Fruit fly (Drosophila melanogaster) whole organism, embryonic: Measurements from ENCODE around the gene CG10300.

Experiments used
- Adf1 ChIP-seq: fragments of 200-800 bp; sonication (Bioruptor generic); IDR thresholded peaks from 2 replicates; pipeline ENCODE4 v1.3.6; 2022; ENCODE audit warnings: missing biosample characterization, missing genetic modification characterization
- Antp ChIP-seq: fragments of 200-800 bp; sonication (Bioruptor generic); optimal IDR thresholded peaks from 3 replicates; lab custom pipeline; 2016; ENCODE audit warnings: missing biosample characterization, missing genetic modification characterization
- Asciz ChIP-seq: fragments of 200-800 bp; sonication (Bioruptor generic); optimal IDR thresholded peaks from 2 replicates; lab custom pipeline; 2017; ENCODE audit warnings: missing biosample characterization, mild to moderate bottlenecking, missing genetic modification characterization, missing genetic modification reagents
- B-H2 ChIP-seq: fragments of 200-800 bp; sonication (Bioruptor generic); optimal IDR thresholded peaks from 2 replicates; lab custom pipeline; 2018; ENCODE audit warnings: missing biosample characterization, mild to moderate bottlenecking, missing genetic modification characterization
- Bteb2 ChIP-seq: fragments of 200-800 bp; sonication (Bioruptor generic); optimal IDR thresholded peaks from 2 replicates; lab custom pipeline; 2016; ENCODE audit warnings: missing biosample characterization, missing genetic modification characterization
- CG10654 ChIP-seq: fragments of 200-800 bp; sonication (Bioruptor generic); optimal IDR thresholded peaks from 2 replicates; lab custom pipeline; 2016; ENCODE audit warnings: missing biosample characterization, missing genetic modification characterization
- CG11085 ChIP-seq: fragments of 200-800 bp; sonication (Bioruptor generic); IDR thresholded peaks from 2 replicates; pipeline ENCODE4 v1.3.6; 2022; ENCODE audit warnings: missing biosample characterization, missing genetic modification characterization
- CG13424 ChIP-seq: fragments of 200-800 bp; sonication (Bioruptor generic); optimal IDR thresholded peaks from 2 replicates; lab custom pipeline; 2019; ENCODE audit warnings: missing biosample characterization, mild to moderate bottlenecking, missing genetic modification characterization, moderate library complexity
- CG13775 ChIP-seq: fragments of 200-800 bp; sonication (Bioruptor generic); optimal IDR thresholded peaks from 3 replicates; lab custom pipeline; 2017; ENCODE audit warnings: missing biosample characterization, mild to moderate bottlenecking, missing genetic modification characterization
- CG14667 ChIP-seq: fragments of 200-800 bp; sonication (Bioruptor generic); IDR thresholded peaks from 2 replicates; pipeline ENCODE4 v1.3.6; 2022; ENCODE audit warnings: missing biosample characterization, missing genetic modification characterization
- CG15696 ChIP-seq: fragments of 200-800 bp; sonication (Bioruptor generic); optimal IDR thresholded peaks from 2 replicates; lab custom pipeline; 2019; ENCODE audit warnings: missing biosample characterization, mild to moderate bottlenecking, missing genetic modification characterization, moderate library complexity
- CG16813 ChIP-seq: fragments of 200-800 bp; sonication (Bioruptor generic); IDR thresholded peaks from 3 replicates; pipeline ENCODE4 v1.3.6; 2022; ENCODE audit warnings: missing biosample characterization, missing genetic modification characterization; ENCODE audit not compliant: partially characterized antibody
- CG18011 ChIP-seq: fragments of 200-800 bp; sonication (Bioruptor generic); optimal IDR thresholded peaks from 2 replicates; lab custom pipeline; 2017; ENCODE audit warnings: missing biosample characterization, missing genetic modification characterization, mild to moderate bottlenecking, moderate library complexity, missing genotype
- CG2120 ChIP-seq: fragments of 200-800 bp; sonication (Bioruptor generic); optimal IDR thresholded peaks from 3 replicates; lab custom pipeline; 2016; ENCODE audit warnings: missing biosample characterization, missing genetic modification characterization
- CG30403 ChIP-seq: fragments of 200-800 bp; sonication (Bioruptor generic); optimal IDR thresholded peaks from 3 replicates; lab custom pipeline; 2016; ENCODE audit warnings: missing biosample characterization, missing genetic modification characterization
- CG32532 ChIP-seq: fragments of 200-800 bp; sonication (Bioruptor generic); IDR thresholded peaks from 2 replicates; pipeline ENCODE4 v1.3.6; 2022; ENCODE audit warnings: missing biosample characterization, missing genetic modification characterization
- CG32772 ChIP-seq: fragments of 200-800 bp; sonication (Bioruptor generic); IDR thresholded peaks from 2 replicates; pipeline ENCODE4 v1.3.6; 2022; ENCODE audit warnings: missing biosample characterization, missing genetic modification characterization
- CG33213 ChIP-seq: fragments of 200-800 bp; sonication (Bioruptor generic); optimal IDR thresholded peaks from 3 replicates; lab custom pipeline; 2016; ENCODE audit warnings: missing biosample characterization, missing genetic modification characterization
- CG4404 ChIP-seq: fragments of 200-800 bp; sonication (Bioruptor generic); IDR thresholded peaks from 2 replicates; pipeline ENCODE4 v1.3.6; 2022; ENCODE audit warnings: missing biosample characterization, missing genetic modification characterization
- CG6689 ChIP-seq: fragments of 200-800 bp; sonication (Bioruptor generic); IDR thresholded peaks from 2 replicates; pipeline ENCODE4 v1.3.6; 2022; ENCODE audit warnings: missing biosample characterization, missing genetic modification characterization
- CTCF ChIP-seq: fragments of 200-800 bp; sonication (Bioruptor generic); optimal IDR thresholded peaks from 2 replicates; lab custom pipeline; 2017; ENCODE audit warnings: missing biosample characterization, mild to moderate bottlenecking, missing genetic modification characterization, moderate library complexity
- Dfd ChIP-seq, 2 experiments: fragments of >200 bp; optimal IDR thresholded peaks; 2 replicates each; lab custom pipeline; 2017; ENCODE audit warnings: missing biosample characterization in 2 of 2, missing genetic modification characterization in 2 of 2
- Fer1 ChIP-seq: fragments of 200-800 bp; sonication (Bioruptor generic); optimal IDR thresholded peaks from 2 replicates; lab custom pipeline; 2017; ENCODE audit warnings: missing biosample characterization, mild to moderate bottlenecking, missing genetic modification characterization
- HmgZ ChIP-seq: fragments of 200-800 bp; sonication (Bioruptor generic); optimal IDR thresholded peaks from 2 replicates; lab custom pipeline; 2018; ENCODE audit warnings: missing biosample characterization, mild to moderate bottlenecking, missing genetic modification characterization
- MTF-1 ChIP-seq: fragments of 200-800 bp; sonication (Bioruptor generic); optimal IDR thresholded peaks from 2 replicates; lab custom pipeline; 2018; ENCODE audit warnings: missing biosample characterization, mild to moderate bottlenecking, missing genetic modification characterization, borderline replicate concordance
- Med ChIP-seq: fragments of 200-800 bp; sonication (Bioruptor generic); peaks from one replicate; lab custom pipeline; 2016; ENCODE audit warnings: missing biosample characterization, missing genetic modification characterization, mild to moderate bottlenecking, inconsistent platforms, moderate library complexity
- Oli ChIP-seq: fragments of 200-800 bp; sonication (Bioruptor generic); optimal IDR thresholded peaks from 2 replicates; lab custom pipeline; 2018; ENCODE audit warnings: missing biosample characterization, mild to moderate bottlenecking, missing genetic modification characterization, moderate library complexity
- Pdp1 ChIP-seq, 2 experiments: fragments of 200-800 bp; sonication (Bioruptor generic); optimal IDR thresholded peaks; 3 replicates each; lab custom pipeline; 2016; ENCODE audit warnings: missing biosample characterization in 2 of 2, missing genetic modification characterization in 2 of 2, mild to moderate bottlenecking in 1 of 2, moderate library complexity in 1 of 2
- Vsx1 ChIP-seq: fragments of 200-800 bp; sonication (Bioruptor generic); optimal IDR thresholded peaks from 2 replicates; lab custom pipeline; 2017; ENCODE audit warnings: missing biosample characterization, mild to moderate bottlenecking, missing genetic modification characterization, missing genetic modification reagents
- ara ChIP-seq: fragments of 200-800 bp; sonication (Bioruptor generic); IDR thresholded peaks from 2 replicates; pipeline ENCODE4 v1.3.6; 2022; ENCODE audit warnings: missing biosample characterization, missing genetic modification characterization
- ato ChIP-seq: fragments of 200-800 bp; sonication (Bioruptor generic); IDR thresholded peaks from 2 replicates; pipeline ENCODE4 v1.3.6; 2022; ENCODE audit warnings: missing biosample characterization, missing genetic modification characterization; ENCODE audit not compliant: partially characterized antibody
- da ChIP-seq: fragments of 200-800 bp; sonication (Bioruptor generic); optimal IDR thresholded peaks from 2 replicates; lab custom pipeline; 2016; ENCODE audit warnings: missing biosample characterization, missing genetic modification characterization
- ewg ChIP-seq: fragments of 200-800 bp; sonication (Bioruptor generic); optimal IDR thresholded peaks from 3 replicates; lab custom pipeline; 2017; ENCODE audit warnings: mild to moderate bottlenecking, missing biosample characterization, missing genetic modification reagents, missing genetic modification characterization
- eyg ChIP-seq: fragments of 200-800 bp; sonication (Bioruptor generic); optimal IDR thresholded peaks from 3 replicates; lab custom pipeline; 2016; ENCODE audit warnings: missing biosample characterization, missing genetic modification characterization
- gce ChIP-seq: fragments of 200-800 bp; sonication (Bioruptor generic); IDR thresholded peaks from 3 replicates; pipeline ENCODE4 v1.3.6; 2022; ENCODE audit warnings: missing biosample characterization, missing genetic modification characterization
- gro ChIP-seq: fragments of 200-800 bp; sonication (Bioruptor generic); optimal IDR thresholded peaks from 2 replicates; lab custom pipeline; 2016; ENCODE audit warnings: missing biosample characterization, missing genetic modification characterization
- ham ChIP-seq: fragments of 200-800 bp; sonication (Bioruptor generic); IDR thresholded peaks from 2 replicates; pipeline ENCODE4 v1.3.6; 2022; ENCODE audit warnings: missing biosample characterization, missing genetic modification characterization
- lola ChIP-seq, 3 experiments: fragments of >200 bp in 2 of 3; fragments of 200-800 bp in 1 of 3; sonication (Bioruptor generic) in 1 of 3; optimal IDR thresholded peaks; 2 replicates each; lab custom pipeline; 2017 to 2019; ENCODE audit warnings: missing biosample characterization in 3 of 3, missing genetic modification characterization in 3 of 3, mild to moderate bottlenecking in 1 of 3, moderate library complexity in 1 of 3
- mam ChIP-seq: fragments of 200-800 bp; sonication (Bioruptor generic); optimal IDR thresholded peaks from 3 replicates; lab custom pipeline; 2016; ENCODE audit warnings: missing biosample characterization, missing genetic modification characterization
- odd ChIP-seq: fragments of 200-800 bp; sonication (Bioruptor generic); optimal IDR thresholded peaks from 2 replicates; lab custom pipeline; 2017; ENCODE audit warnings: missing biosample characterization, mild to moderate bottlenecking, missing genetic modification characterization
- p53 ChIP-seq: fragments of 200-800 bp; sonication (Bioruptor generic); optimal IDR thresholded peaks from 2 replicates; lab custom pipeline; 2016; ENCODE audit warnings: missing biosample characterization, missing genetic modification characterization
- row ChIP-seq: fragments of 200-800 bp; sonication (Bioruptor generic); IDR thresholded peaks from 3 replicates; pipeline ENCODE4 v1.3.6; 2022; ENCODE audit warnings: missing biosample characterization, missing genetic modification characterization
- slou ChIP-seq: fragments of 200-800 bp; sonication (Bioruptor generic); optimal IDR thresholded peaks from 3 replicates; lab custom pipeline; 2016; ENCODE audit warnings: missing biosample characterization, missing genetic modification characterization
- sqz ChIP-seq: fragments of 200-800 bp; sonication (Bioruptor generic); optimal IDR thresholded peaks from 3 replicates; lab custom pipeline; 2018; ENCODE audit warnings: missing biosample characterization, mild to moderate bottlenecking, missing genetic modification characterization
- wek ChIP-seq: fragments of 200-800 bp; sonication (Bioruptor generic); optimal IDR thresholded peaks from 3 replicates; lab custom pipeline; 2018; ENCODE audit warnings: missing biosample characterization, mild to moderate bottlenecking, missing genetic modification characterization, moderate library complexity

The CG10300 gene

DNA sequence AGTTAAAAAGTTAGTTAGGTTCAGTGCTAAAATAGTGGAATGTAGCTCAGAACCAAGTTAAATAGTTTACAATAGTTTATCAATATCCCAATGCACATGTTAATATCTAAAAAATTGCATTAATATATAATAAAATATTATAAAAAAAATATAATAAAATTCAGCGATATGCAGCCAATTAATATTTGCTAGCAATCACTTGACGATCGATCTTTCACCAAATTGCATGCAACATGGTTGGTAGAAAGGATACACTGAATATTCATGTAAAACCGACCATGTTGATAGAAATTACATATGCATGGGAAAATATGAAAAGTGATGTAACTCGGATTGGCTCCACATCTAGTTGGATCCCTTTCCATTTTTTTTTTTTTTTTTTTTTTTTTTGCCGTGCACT, 35.7 kb upstream of the CG10300 start:
- TF ChIP-seq CG11085 (GFP tag; lab: Robert Waterston, UW) (no peak), CG13424 (no peak), CG30403 (GFP tag; lab: Kevin White, UChicago) (no peak), CG32772 (GFP tag; lab: Robert Waterston, UW) (no peak), lola (GFP tag; optimal IDR thresholded peaks at IDR 0.05; lab: Kevin White, UChicago) (no peak)

DNA sequence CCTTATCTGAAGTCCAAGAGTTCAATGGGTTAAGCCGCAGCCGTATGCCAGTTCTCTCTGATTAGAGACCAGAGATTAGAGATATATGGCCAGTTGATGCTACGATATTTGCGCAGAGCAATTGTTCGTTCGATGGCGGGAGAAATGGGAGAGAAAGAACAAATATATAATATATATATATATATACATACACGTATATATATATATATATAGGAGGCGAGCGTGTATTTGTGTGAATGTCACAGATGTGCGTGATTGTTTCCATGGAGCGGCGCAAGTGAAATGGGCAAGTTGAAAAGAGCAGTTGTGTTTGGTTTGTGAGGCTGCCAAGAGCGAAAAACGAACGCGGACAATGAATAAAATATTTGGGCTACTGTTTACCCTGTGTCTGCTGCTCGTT, 34.3 kb upstream of the CG10300 start, which contains the start of gene GILT3:
Gene GILT3 (plus strand): TSS at position 301 of the 400 bp plus-strand sequence.
- no peak for TF ChIP-seq ato (GFP tag; lab: Robert Waterston, UW)
- TF ChIP-seq gce (GFP tag; lab: Robert Waterston, UW), result no peak
- no peak for TF ChIP-seq Pdp1 (GFP tag; optimal IDR thresholded peaks at IDR 0.05; lab: Kevin White, UChicago)
- 0 out of 2 replicates have a peak, but pooled peaks have one; percentile 25 for TF ChIP-seq CG32532 (GFP tag; lab: Robert Waterston, UW)
- no peak for TF ChIP-seq Antp (GFP tag; lab: Kevin White, UChicago)
- no peak for TF ChIP-seq Oli (tag; lab: Kevin White, UChicago)
- no peak for TF ChIP-seq eyg
- TF ChIP-seq Med (GFP tag; lab: Kevin White, UChicago), result peak; percentile 6
- TF ChIP-seq Asciz (GFP tag; lab: Kevin White, UChicago), result no peak
- no peak for TF ChIP-seq HmgZ (tag; lab: Kevin White, UChicago)
- no peak for TF ChIP-seq ewg (GFP tag; lab: Kevin White, UChicago)
- TF ChIP-seq, all 482 proteins: peak for 2

DNA sequence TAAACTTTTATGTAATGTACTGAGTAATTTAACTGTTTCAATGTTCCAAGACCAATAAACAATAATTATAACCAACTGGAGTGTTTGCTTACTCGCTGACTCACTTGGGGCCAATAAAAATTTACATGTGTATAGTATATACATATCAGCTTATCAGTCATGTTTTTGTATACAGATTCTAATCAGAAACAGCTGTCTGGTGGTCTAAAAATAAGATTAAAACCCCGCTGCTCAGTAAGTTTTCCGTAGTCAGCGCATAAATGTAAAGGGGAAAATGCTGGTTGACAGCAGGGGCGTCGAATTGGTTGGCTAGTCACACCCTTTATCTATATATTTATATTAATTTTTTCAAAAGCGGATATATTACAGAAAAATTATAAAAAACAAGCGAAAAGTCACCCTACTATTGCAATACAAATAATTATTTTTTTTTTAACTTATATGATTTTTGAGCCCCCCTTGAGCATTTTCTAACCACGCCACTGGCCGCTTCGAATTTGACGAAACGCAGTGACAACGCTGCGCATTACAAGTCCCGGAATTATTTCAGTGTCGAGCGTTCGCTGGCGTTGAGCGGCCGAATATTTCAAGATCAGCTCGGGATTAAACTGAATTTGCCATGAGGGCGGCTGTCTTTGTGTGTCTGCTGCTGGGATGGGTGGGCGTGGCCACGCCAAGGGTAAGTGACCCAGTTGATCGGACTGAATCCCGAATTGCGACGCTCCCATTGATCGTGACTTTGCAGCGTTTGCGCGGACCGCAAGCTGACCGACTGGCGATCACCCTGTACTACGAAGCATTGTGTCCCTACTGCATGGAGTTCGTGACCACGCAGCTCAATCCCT, 32.8 kb upstream of the CG10300 start, which contains the start of gene GILT2:
Gene GILT2 (plus strand): TSS at position 547 of the 845 bp plus-strand sequence.
- TF ChIP-seq Bteb2 (GFP tag; lab: Kevin White, UChicago), result peak; percentile 44
- peak; percentile 88 for TF ChIP-seq sqz (GFP tag; lab: Kevin White, UChicago)
- peak; percentile 78 for TF ChIP-seq CG18011 (GFP tag; lab: Kevin White, UChicago)
- peak; percentile 89 for TF ChIP-seq CG32532 (GFP tag; lab: Robert Waterston, UW)
- TF ChIP-seq ato (GFP tag; lab: Robert Waterston, UW), result no peak
- peak; percentile 96 for TF ChIP-seq row
- 0 out of 2 replicates have a peak, but pooled peaks have one; percentile 28 for TF ChIP-seq ham (GFP tag; lab: Robert Waterston, UW)
- peak; percentile 83 for TF ChIP-seq Vsx1 (GFP tag; lab: Kevin White, UChicago)
- peak; percentile 91 for TF ChIP-seq CG15696 (tag; lab: Kevin White, UChicago)
- TF ChIP-seq CG13775 (GFP tag; lab: Kevin White, UChicago), result peak; percentile 88
- TF ChIP-seq CG10654 (GFP tag; lab: Kevin White, UChicago), result peak; percentile 78
- TF ChIP-seq slou (GFP tag; lab: Kevin White, UChicago), result peak; percentile 57
- TF ChIP-seq mam (GFP tag; lab: Kevin White, UChicago), result peak; percentile 75
- peak; percentile 76 for TF ChIP-seq CG4404 (GFP tag; lab: Robert Waterston, UW)
- peak; percentile 93 for TF ChIP-seq CG6689 (GFP tag; lab: Robert Waterston, UW)
- TF ChIP-seq CG13424, result peak; percentile 95
- TF ChIP-seq CTCF, result peak; percentile 27
- TF ChIP-seq gro (GFP tag; lab: Kevin White, UChicago), result no peak
- peak in 1 of 2 experiments; percentile 41 for TF ChIP-seq Dfd (GFP tag; optimal IDR thresholded peaks at IDR 0.05; lab: Kevin White, UChicago)
- peak; percentile 76 for TF ChIP-seq Adf1 (GFP tag; lab: Robert Waterston, UW)
- TF ChIP-seq wek, result no peak
- TF ChIP-seq ara (GFP tag; lab: Robert Waterston, UW), result peak; percentile 92
- TF ChIP-seq CG33213 (GFP tag; lab: Kevin White, UChicago), result peak; percentile 51
- TF ChIP-seq CG16813 (GFP tag; lab: Robert Waterston, UW), result no peak
- peak; percentile 95 for TF ChIP-seq Fer1 (GFP tag; lab: Kevin White, UChicago)
- TF ChIP-seq CG2120, result peak; percentile 89
- no peak for TF ChIP-seq p53 (GFP tag; lab: Kevin White, UChicago)
- TF ChIP-seq odd (GFP tag; lab: Kevin White, UChicago), result peak; percentile 89
- TF ChIP-seq CG14667 (GFP tag; lab: Robert Waterston, UW), result peak; percentile 83
- peak; percentile 87 for TF ChIP-seq B-H2 (GFP tag; lab: Kevin White, UChicago)
- peak; percentile 16 for TF ChIP-seq da (GFP tag; lab: Kevin White, UChicago)
- TF ChIP-seq MTF-1 (GFP tag; lab: Kevin White, UChicago), result peak; percentile 76
